Worm (Caenorhabditis elegans): Measurements from ENCODE around the gene nhr-283.
"Not testable (repeated sequence)": the region's sequence is repeated elsewhere in the genome, so short reads cannot be mapped to it uniquely, and the experiment has no call there.

nhr-283 gene

DNA sequence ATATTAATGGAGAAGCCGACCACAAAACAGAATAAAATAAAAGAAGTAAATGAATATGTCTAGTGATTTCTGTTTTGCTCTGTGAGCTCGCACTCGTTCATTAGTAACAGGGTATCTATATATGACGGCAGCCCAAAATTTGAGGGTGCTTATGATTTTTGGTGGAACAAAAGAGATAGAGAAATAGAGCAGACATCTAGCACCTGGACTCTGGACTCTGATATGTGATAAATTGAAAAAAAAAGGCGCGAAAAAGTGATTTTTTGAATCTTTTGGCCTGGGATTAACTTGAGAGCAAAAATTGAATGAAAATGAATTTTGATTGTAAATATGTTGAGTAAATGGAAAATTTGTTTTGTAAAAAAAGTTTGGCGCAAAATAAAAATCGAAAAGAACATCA lies at the start of gene nhr-283:
Gene nhr-283 (minus strand): TSS at position 101 of the 400 bp plus-strand sequence.
- TF ChIP-seq him-1 (tag; optimal IDR thresholded peaks at IDR 0.05) = no peak
- no peak for TF ChIP-seq dao-5 (tag; optimal IDR thresholded peaks at IDR 0.05)
- no peak for TF ChIP-seq W03F9.2 (tag; optimal IDR thresholded peaks at IDR 0.05)

DNA sequence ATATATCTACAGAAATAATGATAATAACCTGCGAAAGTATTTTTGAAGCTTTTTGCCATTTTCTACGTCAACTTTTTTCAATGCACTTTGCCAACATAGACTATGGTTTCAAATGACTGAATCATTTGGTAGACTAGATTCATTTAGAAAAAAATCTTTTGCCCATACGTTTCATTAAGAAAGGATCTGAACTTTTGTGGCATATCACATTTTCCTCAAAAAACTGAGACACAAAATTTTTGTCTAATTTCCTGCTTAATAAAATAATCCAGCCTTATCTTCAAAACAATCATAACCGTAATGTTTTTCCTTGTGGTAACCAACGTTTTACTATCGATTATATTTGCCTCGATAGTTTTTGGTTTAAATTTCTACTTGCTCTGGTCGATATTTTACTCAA lies 49.6 kb upstream of the nhr-283 start, which contains the start of gene srbc-51:
Gene srbc-51 (plus strand): TSS at position 301 of the 400 bp plus-strand sequence.
- TF ChIP-seq W03F9.2 (tag; optimal IDR thresholded peaks at IDR 0.05) = no peak
- TF ChIP-seq him-1 (tag; optimal IDR thresholded peaks at IDR 0.05) = no peak
- no peak for TF ChIP-seq dao-5 (tag; optimal IDR thresholded peaks at IDR 0.05)

- TF ChIP-seq dao-5 (tag; optimal IDR thresholded peaks at IDR 0.05) (no peak), him-1 (tag; optimal IDR thresholded peaks at IDR 0.05) (no peak), W03F9.2 (tag; optimal IDR thresholded peaks at IDR 0.05) (no peak)
Observed at ce11 chrV:15824866-15825265, 48.3 kb upstream of the nhr-283 start, which contains the start of gene srbc-50. TSS of gene srbc-50 (minus strand) at chrV:15824966.

DNA sequence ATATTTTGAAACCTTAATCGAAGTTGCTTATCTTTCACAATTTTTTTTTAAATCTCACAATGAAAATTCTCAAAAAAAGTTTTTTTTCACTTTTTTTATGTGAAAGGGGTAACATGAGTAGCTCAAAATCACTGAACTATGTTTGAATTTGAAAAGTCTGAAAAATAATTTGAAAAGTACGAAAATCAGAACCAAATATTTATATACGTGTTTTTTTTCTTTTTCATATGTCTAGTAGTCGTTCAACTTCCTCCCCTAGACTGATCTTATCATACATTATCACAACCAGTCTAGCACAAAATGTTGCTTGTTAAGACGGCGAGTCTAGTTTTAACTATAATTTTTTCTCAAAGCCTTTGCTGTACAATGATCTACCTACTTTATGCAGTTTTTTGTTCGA lies 44.8 kb upstream of the nhr-283 start, which contains the start of gene srbc-49:
Gene srbc-49 (plus strand): TSS at position 301 of the 400 bp plus-strand sequence.
- TF ChIP-seq dao-5 (tag; optimal IDR thresholded peaks at IDR 0.05) = no peak
- no peak for TF ChIP-seq him-1 (tag; optimal IDR thresholded peaks at IDR 0.05)
- no peak for TF ChIP-seq W03F9.2 (tag; optimal IDR thresholded peaks at IDR 0.05)

DNA sequence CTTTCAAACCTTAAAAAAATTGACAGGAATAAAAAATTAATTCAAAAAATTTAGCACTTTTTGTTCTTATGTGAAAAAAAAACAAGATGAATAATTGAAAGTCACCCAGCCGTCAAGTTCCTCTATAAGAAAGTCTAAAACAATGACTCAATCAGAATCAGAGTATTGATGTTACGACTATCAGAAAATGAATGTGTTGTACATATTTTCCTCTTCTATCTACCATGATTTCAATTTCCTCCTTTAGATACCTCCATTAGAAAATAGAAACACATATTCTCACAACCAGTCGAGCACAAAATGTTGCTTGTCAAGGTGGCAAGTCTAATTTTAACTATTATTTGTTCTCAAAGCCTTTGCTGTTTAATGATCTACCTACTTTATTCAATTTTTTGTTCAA lies 43.4 kb upstream of the nhr-283 start, which contains the start of gene srbc-48:
Gene srbc-48 (plus strand): TSS at position 301 of the 400 bp plus-strand sequence.
- TF ChIP-seq W03F9.2 (tag; optimal IDR thresholded peaks at IDR 0.05) (no peak), dao-5 (tag; optimal IDR thresholded peaks at IDR 0.05) (no peak), him-1 (tag; optimal IDR thresholded peaks at IDR 0.05) (no peak)

DNA sequence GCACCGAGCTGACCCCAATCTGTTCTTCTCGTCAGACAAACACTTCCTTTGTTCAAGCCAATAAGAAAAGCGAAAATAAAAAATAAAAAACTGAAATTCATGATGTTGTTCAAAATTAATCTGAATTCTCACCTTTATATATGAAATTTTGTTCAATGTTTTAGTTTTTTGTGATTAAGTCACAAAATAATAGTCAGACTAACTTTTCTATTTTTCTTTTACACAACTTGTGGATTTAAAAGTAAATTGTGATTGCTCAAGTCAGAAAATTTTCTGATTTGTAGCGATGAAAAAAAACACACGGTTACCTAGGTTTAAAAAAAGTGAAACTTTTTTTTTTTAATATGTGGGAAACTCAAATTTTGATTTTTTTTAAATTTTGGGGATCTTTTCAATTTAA lies 41.2 kb upstream of the nhr-283 start, which contains the start of gene abf-3:
Gene abf-3 (minus strand): TSS at position 101 of the 400 bp plus-strand sequence.
- TF ChIP-seq him-1 (tag; optimal IDR thresholded peaks at IDR 0.05) (no peak), dao-5 (tag; optimal IDR thresholded peaks at IDR 0.05) (no peak), W03F9.2 (tag; optimal IDR thresholded peaks at IDR 0.05) (no peak)

DNA sequence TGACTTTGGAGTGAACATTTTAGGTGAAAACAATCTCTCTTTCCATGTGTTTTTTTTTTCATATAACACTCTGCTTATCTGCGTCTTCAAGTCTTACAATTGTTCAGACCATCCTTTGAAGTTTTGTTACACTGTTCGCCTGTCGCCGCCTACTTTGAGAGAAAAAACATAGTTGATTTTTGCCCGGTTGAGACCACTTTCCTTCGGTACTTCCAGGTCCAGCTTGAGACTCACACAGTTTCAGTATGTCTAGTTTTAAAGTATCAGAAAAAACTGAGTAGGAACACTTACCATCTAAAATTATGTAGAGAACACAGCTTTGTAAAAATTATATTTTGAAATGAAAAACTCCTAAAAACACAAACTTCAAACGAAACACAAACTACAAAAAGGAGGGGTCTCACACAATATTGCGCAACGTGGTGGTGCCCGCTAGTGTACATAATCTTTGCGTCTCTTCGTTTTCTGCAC lies 39.4 kb upstream of the nhr-283 start, which contains the start of the genes fbxa-69 and F54B8.4:
Gene fbxa-69 (minus strand): TSS at position 10 of the 471 bp plus-strand sequence.
Gene F54B8.4 (plus strand): TSS at position 421 of the 471 bp plus-strand sequence.
- no peak for TF ChIP-seq dao-5 (tag; optimal IDR thresholded peaks at IDR 0.05)
- no peak for TF ChIP-seq W03F9.2 (tag; optimal IDR thresholded peaks at IDR 0.05)
- no peak for TF ChIP-seq him-1 (tag; optimal IDR thresholded peaks at IDR 0.05)

- TF ChIP-seq him-1, dao-5, W03F9.2 (tag; optimal IDR thresholded peaks at IDR 0.05): not testable (repeated sequence)
Observed at ce11 chrV:15811982-15812381, 35.4 kb upstream of the nhr-283 start, which contains the start of gene nhr-282. TSS of gene nhr-282 (plus strand) at chrV:15812282.

- TF ChIP-seq dao-5 (tag; optimal IDR thresholded peaks at IDR 0.05) (no peak), him-1 (tag; optimal IDR thresholded peaks at IDR 0.05) (no peak), W03F9.2 (tag; optimal IDR thresholded peaks at IDR 0.05) (no peak)
Observed at ce11 chrV:15810446-15810845, 33.9 kb upstream of the nhr-283 start, which contains the start of gene F54B8.1. TSS of gene F54B8.1 (plus strand) at chrV:15810746.

DNA sequence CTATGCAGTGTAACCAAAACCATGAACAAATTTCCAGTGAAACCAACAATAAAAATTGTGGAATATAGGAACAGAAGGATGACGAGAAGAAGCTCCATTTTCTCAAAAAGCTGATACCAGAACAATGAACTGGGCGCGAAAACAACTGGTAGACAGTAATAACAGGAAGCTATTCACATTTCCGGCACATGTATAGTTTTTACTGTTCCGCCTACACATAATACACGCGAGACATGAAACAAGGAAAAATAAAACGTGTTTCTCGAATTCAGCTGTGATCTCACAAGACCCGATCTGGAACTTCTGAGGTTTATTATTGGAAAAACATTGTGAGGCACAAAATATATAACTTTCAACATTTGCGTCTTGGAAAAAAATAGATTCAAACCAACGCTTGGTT lies 33.0 kb upstream of the nhr-283 start, which contains the start of gene srsx-36:
Gene srsx-36 (minus strand): TSS at position 101 of the 400 bp plus-strand sequence.
- no peak for TF ChIP-seq W03F9.2 (tag; optimal IDR thresholded peaks at IDR 0.05)
- no peak for TF ChIP-seq dao-5 (tag; optimal IDR thresholded peaks at IDR 0.05)
- no peak for TF ChIP-seq him-1 (tag; optimal IDR thresholded peaks at IDR 0.05)

DNA sequence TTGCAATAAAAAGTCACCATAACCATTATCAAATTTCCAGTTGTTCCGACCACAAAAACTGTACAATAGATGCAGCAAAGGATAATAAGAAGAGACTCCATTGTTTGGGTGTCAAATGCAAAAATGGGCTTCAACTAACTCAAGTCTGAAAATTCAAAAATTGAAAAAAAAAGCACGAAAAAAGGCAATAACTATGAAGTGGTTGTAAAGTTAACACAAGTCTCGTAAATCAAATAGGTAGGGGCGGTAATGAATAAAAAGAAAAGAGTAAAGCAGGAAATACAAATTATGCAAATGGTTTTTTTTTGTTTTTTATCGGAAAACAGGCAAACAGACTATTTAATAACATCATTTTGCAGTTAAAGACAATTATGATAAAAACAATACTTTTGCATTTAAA lies 30.9 kb upstream of the nhr-283 start, which contains the start of gene srsx-38:
Gene srsx-38 (minus strand): TSS at position 101 of the 400 bp plus-strand sequence.
- not testable (repeated sequence) for TF ChIP-seq him-1, W03F9.2, dao-5 (tag; optimal IDR thresholded peaks at IDR 0.05)

ce11 chrV:15803748-15804147 lies 27.2 kb upstream of the nhr-283 start, which contains the start of gene T26E4.18:
TSS of gene T26E4.18 (minus strand) at chrV:15803848.
- TF ChIP-seq him-1, W03F9.2, dao-5 (tag; optimal IDR thresholded peaks at IDR 0.05): not testable (repeated sequence)

DNA sequence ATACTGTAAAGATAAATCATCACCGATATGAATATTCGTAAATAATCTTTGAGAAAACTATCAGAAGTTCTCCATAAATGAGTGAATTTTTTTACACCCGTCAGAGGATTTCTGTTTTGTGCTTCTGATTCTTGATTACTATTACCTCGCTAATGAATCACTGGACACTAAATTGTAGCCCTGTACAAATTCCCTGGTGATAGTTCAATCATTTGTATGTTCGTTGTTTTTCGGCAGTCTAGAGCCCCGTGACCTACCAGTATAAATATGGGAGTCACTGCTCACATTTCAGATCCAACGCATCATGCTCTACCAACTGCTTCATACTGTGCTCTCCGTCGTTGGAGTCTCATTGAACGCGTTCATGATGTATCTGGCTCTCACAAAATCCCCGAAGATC lies 26.5 kb upstream of the nhr-283 start, which contains the start of gene srd-27:
Gene srd-27 (plus strand): TSS at position 301 of the 400 bp plus-strand sequence.
- not testable (repeated sequence) for TF ChIP-seq dao-5, W03F9.2, him-1 (tag; optimal IDR thresholded peaks at IDR 0.05)

DNA sequence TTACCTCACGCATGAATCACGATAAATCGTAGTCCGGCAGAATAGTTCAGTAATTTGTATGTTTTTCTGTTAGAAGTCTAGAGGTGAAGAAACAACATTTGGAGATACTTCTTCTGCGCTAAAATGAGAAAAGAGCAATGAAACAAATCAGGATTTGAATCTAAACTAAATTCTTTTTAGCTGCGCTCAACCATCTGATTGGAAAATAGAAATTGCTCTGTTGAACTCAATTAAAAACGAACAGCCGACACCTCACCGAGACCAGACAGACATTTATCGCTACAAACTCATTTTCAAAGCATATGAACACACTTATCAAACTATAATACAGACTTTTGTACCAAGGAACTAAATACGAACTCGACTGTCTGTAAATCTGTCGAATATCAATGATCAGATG lies 26.1 kb upstream of the nhr-283 start, which contains the start of gene T26E4.9:
Gene T26E4.9 (minus strand): TSS at position 101 of the 400 bp plus-strand sequence.
- TF ChIP-seq dao-5, him-1, W03F9.2 (tag; optimal IDR thresholded peaks at IDR 0.05): not testable (repeated sequence)

Measured in whole organism, L4/young adult.